Fruit fly (Drosophila melanogaster): ENCODE measurements around the gene CG9119.

CG9119 gene

DNA sequence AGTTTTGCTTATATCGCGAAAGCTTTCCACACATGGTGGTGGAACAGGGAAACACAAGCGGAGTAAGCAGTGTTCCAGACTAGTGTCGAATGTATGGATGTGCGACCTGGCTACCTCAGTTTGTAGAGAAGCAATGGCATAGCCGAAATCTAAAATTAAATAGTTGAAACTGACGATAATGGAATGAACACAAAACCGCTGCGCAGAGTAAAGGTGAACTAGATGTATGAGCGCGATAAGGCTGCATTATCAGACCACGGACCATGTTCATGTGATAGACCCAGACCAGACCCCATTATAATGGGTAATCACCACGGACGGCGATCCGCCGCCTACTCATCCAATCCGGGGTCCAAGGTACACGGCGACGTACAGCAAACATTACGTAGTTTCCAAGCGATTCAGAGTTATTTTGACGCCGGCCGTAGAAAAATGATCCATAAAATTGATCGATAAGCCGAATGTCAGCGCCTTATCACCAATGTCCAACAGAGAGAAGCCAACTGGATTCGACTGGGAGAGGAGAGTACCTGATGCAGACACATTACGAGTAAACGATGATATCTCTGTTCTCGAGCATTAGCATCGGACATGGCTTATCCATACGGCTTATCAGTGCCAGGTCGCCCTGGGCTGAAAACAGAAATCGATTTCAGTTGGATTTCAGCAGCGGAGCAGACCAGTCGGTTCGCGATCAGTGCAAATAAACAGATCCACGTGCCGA is 15.5 kb downstream of the CG9119 start, which contains the start of gene CG13912 (continued):
- TF ChIP-seq Fer3 (tag; optimal IDR thresholded peaks at IDR 0.05) (no peak), CG13296 (GFP tag; optimal IDR thresholded peaks at IDR 0.05) (peak; percentile 33), cas (GFP tag; IDR thresholded peaks at IDR 0.05) (no peak), cwo (GFP tag; optimal IDR thresholded peaks at IDR 0.05) (peak; percentile 60), en (GFP tag; optimal IDR thresholded peaks at IDR 0.05) (no peak), CG13624 (GFP tag; optimal IDR thresholded peaks at IDR 0.05) (peak; percentile 4), toy (GFP tag; IDR thresholded peaks at IDR 0.05) (no peak), D19B (GFP tag; optimal IDR thresholded peaks at IDR 0.05) (no peak), Dp (GFP tag; optimal IDR thresholded peaks at IDR 0.05) (peak; percentile 19), her (GFP tag; optimal IDR thresholded peaks at IDR 0.05) (no peak), CG11504 (tag; optimal IDR thresholded peaks at IDR 0.05) (peak; percentile 7), Poxn (GFP tag; IDR thresholded peaks at IDR 0.05) (no peak), CG6813 (GFP tag; optimal IDR thresholded peaks at IDR 0.05) (no peak), gcm (GFP tag; optimal IDR thresholded peaks at IDR 0.05) (no peak), Doc2 (GFP tag; IDR thresholded peaks at IDR 0.05) (no peak), zen2 (GFP tag; IDR thresholded peaks at IDR 0.05; ENCODE audit: partially characterized antibody) (no peak), exex (tag; optimal IDR thresholded peaks at IDR 0.05) (peak; percentile 96), gt (GFP tag; IDR thresholded peaks at IDR 0.05) (no peak), CG9609 (GFP tag; optimal IDR thresholded peaks at IDR 0.05) (no peak), CG33213 (GFP tag; optimal IDR thresholded peaks at IDR 0.05) (peak; percentile 33), CG14710 (tag; optimal IDR thresholded peaks at IDR 0.05) (no peak), CG32772 (GFP tag; IDR thresholded peaks at IDR 0.05) (no peak), pum (GFP tag; optimal IDR thresholded peaks at IDR 0.05) (no peak), CG8944 (GFP tag; optimal IDR thresholded peaks at IDR 0.05) (no peak), Hsf (GFP tag; optimal IDR thresholded peaks at IDR 0.05) (no peak), esg (GFP tag; conservative IDR thresholded peaks at IDR 0.05) (no peak), CG2678 (tag; optimal IDR thresholded peaks at IDR 0.05) (peak; percentile 10), CG18011 (GFP tag; optimal IDR thresholded peaks at IDR 0.05) (no peak), CG11695 (GFP tag; IDR thresholded peaks at IDR 0.05) (no peak), bcd (GFP tag; optimal IDR thresholded peaks at IDR 0.05) (no peak), phol (tag; optimal IDR thresholded peaks at IDR 0.05) (no peak), ken (GFP tag; IDR thresholded peaks at IDR 0.05) (no peak), sima (GFP tag; optimal IDR thresholded peaks at IDR 0.05) (no peak), CG18262 (tag; optimal IDR thresholded peaks at IDR 0.05) (no peak), Tbp (GFP tag; optimal IDR thresholded peaks at IDR 0.05) (no peak), sqz (GFP tag; optimal IDR thresholded peaks at IDR 0.05) (no peak), Ada2b (GFP tag; IDR thresholded peaks at IDR 0.05) (no peak), pzg (GFP tag; optimal IDR thresholded peaks at IDR 0.05) (peak; percentile 11), Ets65A (GFP tag) (no peak), CG31441 (GFP tag; IDR thresholded peaks at IDR 0.05) (no peak), Eip74EF (GFP tag; optimal IDR thresholded peaks at IDR 0.05) (peak in 1 of 2 experiments; percentile 39), CG10267 (tag; optimal IDR thresholded peaks at IDR 0.05) (no peak), CG10431 (GFP tag; optimal IDR thresholded peaks at IDR 0.05) (no peak), MESR4 (GFP tag; optimal IDR thresholded peaks at IDR 0.05) (no peak), CG4707 (GFP tag; optimal IDR thresholded peaks at IDR 0.05) (no peak), D (optimal IDR thresholded peaks at IDR 0.05) (no peak), D (GFP tag; optimal IDR thresholded peaks at IDR 0.05) (no peak), CG14050 (GFP tag; IDR thresholded peaks at IDR 0.05) (no peak), ttk (GFP tag; IDR thresholded peaks at IDR 0.05) (no peak), CG11560 (tag; IDR thresholded peaks at IDR 0.05) (no peak), Mad (GFP tag; optimal IDR thresholded peaks at IDR 0.05) (no peak)
